Worm (Caenorhabditis elegans) whole organism, L2 larva: ENCODE data around the gene del-2.

Experiments used
- R02D3.7 ChIP-seq: fragments of 150-350 bp; optimal IDR thresholded peaks from 2 replicates; lab custom pipeline; 2014; ENCODE audit warnings: missing biosample characterization, missing genetic modification characterization
- blmp-1 ChIP-seq: sonication (generic microtip); optimal IDR thresholded peaks from 2 replicates; lab custom pipeline; 2017; ENCODE audit warnings: missing genetic modification characterization, mild to moderate bottlenecking, missing compliant biosample characterization, antibody characterized with exemption, moderate library complexity; ENCODE audit not compliant: insufficient read depth
- egl-27 ChIP-seq: sonication (generic microtip); optimal IDR thresholded peaks from 3 replicates; lab custom pipeline; 2017; ENCODE audit warnings: missing biosample characterization, missing genetic modification reagents, missing genetic modification characterization
- fos-1 ChIP-seq: fragments of 150-350 bp; optimal IDR thresholded peaks from 2 replicates; lab custom pipeline; 2014; ENCODE audit warnings: missing biosample characterization, missing genetic modification characterization
- lsy-2 ChIP-seq, 2 experiments: fragments of 150-350 bp in 1 of 2; sonication (generic microtip) in 1 of 2; optimal IDR thresholded peaks; 2 replicates each; lab custom pipeline; 2014 to 2017; ENCODE audit warnings: missing biosample characterization in 2 of 2, missing genetic modification characterization in 2 of 2
- mdl-1 ChIP-seq, 2 experiments: fragments of 150-350 bp in 1 of 2; sonication (generic microtip) in 1 of 2; optimal IDR thresholded peaks; 2 replicates each; lab custom pipeline; 2017; ENCODE audit warnings: missing biosample characterization in 2 of 2, missing genetic modification characterization in 2 of 2
- nhr-25 ChIP-seq: fragments of 150-350 bp; sonication (generic microtip); optimal IDR thresholded peaks from 3 replicates; lab custom pipeline; 2014; ENCODE audit warnings: missing biosample characterization, missing genetic modification characterization
- zag-1 ChIP-seq: fragments of 150-350 bp; optimal IDR thresholded peaks from 2 replicates; lab custom pipeline; 2014; ENCODE audit warnings: missing biosample characterization, missing genetic modification characterization

- TF ChIP-seq blmp-1 (no peak), R02D3.7 (no peak), nhr-25 (tag; lab: Kevin White, UChicago) (no peak), fos-1 (tag; lab: Kevin White, UChicago) (no peak), egl-27 (tag; lab: Kevin White, UChicago) (no peak), lsy-2 (tag; optimal IDR thresholded peaks at IDR 0.05; lab: Kevin White, UChicago) (no peak), zag-1 (tag; lab: Kevin White, UChicago) (no peak), mdl-1 (tag; optimal IDR thresholded peaks at IDR 0.05; lab: Kevin White, UChicago) (no peak)
Observed at ce11 chrIV:9613072-9613590, 28.7 kb downstream of the del-2 start.
